Worm (Caenorhabditis elegans) whole organism, young adult: Measurements from ENCODE around the gene ugt-23.

Source experiments
- C06A6.2 ChIP-seq: fragments of 200-800 bp; sonication (Bioruptor generic); conservative IDR thresholded peaks from 2 replicates; pipeline ENCODE4 v1.3.6; 2022; ENCODE audit warnings: missing genetic modification characterization, missing compliant biosample characterization
- F23B12.7 ChIP-seq: sonication (generic microtip); optimal IDR thresholded peaks from 2 replicates; lab custom pipeline; 2017; ENCODE audit warnings: missing genetic modification characterization, mild to moderate bottlenecking, missing compliant biosample characterization, antibody characterized with exemption, moderate library complexity; ENCODE audit not compliant: insufficient read depth
- F39B2.1 ChIP-seq: fragments of 200-800 bp; sonication (Bioruptor generic); IDR thresholded peaks from 2 replicates; pipeline ENCODE4 v1.3.6; 2022; ENCODE audit warnings: missing genetic modification reagents, missing genetic modification characterization, missing compliant biosample characterization
- K11D2.4 ChIP-seq: fragments of 200-800 bp; sonication (Bioruptor generic); IDR thresholded peaks from 2 replicates; pipeline ENCODE4 v1.3.6; 2022; ENCODE audit warnings: missing genetic modification reagents, missing genetic modification characterization, missing compliant biosample characterization
- Y53F4B.3 ChIP-seq: fragments of 200-800 bp; sonication (Bioruptor generic); IDR thresholded peaks from 2 replicates; pipeline ENCODE4 v1.3.6; 2022; ENCODE audit warnings: missing genetic modification reagents, missing genetic modification characterization, missing compliant biosample characterization
- Y67H2A.10 ChIP-seq: fragments of 200-800 bp; sonication (Bioruptor generic); conservative IDR thresholded peaks from 2 replicates; pipeline ENCODE4 v1.3.6; 2022; ENCODE audit warnings: missing genetic modification reagents, missing genetic modification characterization, missing compliant biosample characterization
- aptf-2 ChIP-seq: fragments of 200-800 bp; sonication (Bioruptor generic); conservative IDR thresholded peaks from 2 replicates; pipeline ENCODE4 v1.3.6; 2022; ENCODE audit warnings: missing genetic modification reagents, missing genetic modification characterization, missing compliant biosample characterization
- athp-1 ChIP-seq: sonication (generic microtip); optimal IDR thresholded peaks from 2 replicates; lab custom pipeline; 2017; ENCODE audit warnings: mild to moderate bottlenecking, missing genetic modification characterization, missing compliant biosample characterization
- attf-3 ChIP-seq: fragments of 200-800 bp; sonication (Bioruptor generic); conservative IDR thresholded peaks from 2 replicates; pipeline ENCODE4 v1.3.6; 2022; ENCODE audit warnings: missing genetic modification reagents, missing genetic modification characterization, missing compliant biosample characterization
- cebp-1 ChIP-seq, 2 experiments: fragments of 200-800 bp in 1 of 2; sonication (Bioruptor generic) in 1 of 2; sonication (generic microtip) in 1 of 2; IDR thresholded peaks in 1 of 2; optimal IDR thresholded peaks in 1 of 2; 2 replicates each; pipeline versions ENCODE4 v1.3.6 to Lab custom; 2017 to 2022; ENCODE audit warnings: missing compliant biosample characterization in 2 of 2, missing genetic modification characterization in 2 of 2, mild to moderate bottlenecking in 1 of 2, missing genetic modification reagents in 1 of 2, moderate library complexity in 1 of 2
- cebp-2 ChIP-seq: fragments of 200-800 bp; sonication (Bioruptor generic); IDR thresholded peaks from 2 replicates; pipeline ENCODE4 v1.3.6; 2022; ENCODE audit warnings: missing genetic modification characterization, missing compliant biosample characterization
- ceh-40 ChIP-seq: fragments of 200-800 bp; sonication (Bioruptor generic); IDR thresholded peaks from 2 replicates; pipeline ENCODE4 v1.3.6; 2022; ENCODE audit warnings: missing genetic modification characterization, missing compliant biosample characterization
- chd-7 ChIP-seq: sonication (generic microtip); optimal IDR thresholded peaks from 2 replicates; lab custom pipeline; 2016; ENCODE audit warnings: mild to moderate bottlenecking, missing genetic modification characterization, moderate library complexity, missing compliant biosample characterization
- die-1 ChIP-seq: sonication (generic microtip); optimal IDR thresholded peaks from 2 replicates; lab custom pipeline; 2016; ENCODE audit warnings: missing genotype, mild to moderate bottlenecking, missing genetic modification characterization, missing compliant biosample characterization
- dpl-1 ChIP-seq: fragments of 150-350 bp; optimal IDR thresholded peaks from 2 replicates; lab custom pipeline; 2014; ENCODE audit warnings: missing biosample characterization, missing genetic modification reagents, missing genetic modification characterization
- efl-1 ChIP-seq: fragments of 150-350 bp; optimal IDR thresholded peaks from 2 replicates; lab custom pipeline; 2014; ENCODE audit warnings: missing biosample characterization, missing genetic modification reagents, missing genetic modification characterization
- egl-18 ChIP-seq: fragments of 200-800 bp; sonication (Bioruptor generic); IDR thresholded peaks from 2 replicates; pipeline ENCODE4 v1.3.6; 2022; ENCODE audit warnings: missing genetic modification reagents, missing genetic modification characterization, missing compliant biosample characterization
- egl-44 ChIP-seq: fragments of 200-800 bp; sonication (Bioruptor generic); IDR thresholded peaks from 2 replicates; pipeline ENCODE4 v1.3.6; 2022; ENCODE audit warnings: missing genetic modification reagents, missing genetic modification characterization, missing compliant biosample characterization
- ets-4 ChIP-seq: fragments of 200-800 bp; sonication (Bioruptor generic); optimal IDR thresholded peaks from 2 replicates; lab custom pipeline; 2018; ENCODE audit warnings: mild to moderate bottlenecking, missing genetic modification characterization, missing compliant biosample characterization
- fkh-3 ChIP-seq: sonication (generic microtip); optimal IDR thresholded peaks from 2 replicates; lab custom pipeline; 2016; ENCODE audit warnings: mild to moderate bottlenecking, missing genetic modification characterization, missing compliant biosample characterization
- gei-17 ChIP-seq: fragments of 200-800 bp; sonication (Bioruptor generic); optimal IDR thresholded peaks from 2 replicates; lab custom pipeline; 2018; ENCODE audit warnings: mild to moderate bottlenecking, missing genetic modification characterization, missing compliant biosample characterization
- hmg-1.2 ChIP-seq: fragments of 200-800 bp; sonication (Bioruptor generic); IDR thresholded peaks from 2 replicates; pipeline ENCODE4 v1.3.6; 2022; ENCODE audit warnings: missing genetic modification reagents, missing genetic modification characterization, missing compliant biosample characterization
- hmg-20 ChIP-seq: fragments of 200-800 bp; sonication (Bioruptor generic); IDR thresholded peaks from 2 replicates; pipeline ENCODE4 v1.3.6; 2022; ENCODE audit warnings: missing genetic modification reagents, missing genetic modification characterization, missing compliant biosample characterization
- hrde-1 ChIP-seq: sonication (generic microtip); optimal IDR thresholded peaks from 2 replicates; lab custom pipeline; 2016; ENCODE audit warnings: missing genetic modification characterization, mild to moderate bottlenecking, missing compliant biosample characterization, moderate library complexity, missing genotype, missing genetic modification reagents, borderline replicate concordance
- lag-1 ChIP-seq: fragments of 200-800 bp; sonication (Bioruptor generic); IDR thresholded peaks from 2 replicates; pipeline ENCODE4 v1.3.6; 2022; ENCODE audit warnings: missing genetic modification reagents, missing genetic modification characterization, missing compliant biosample characterization
- lsl-1 ChIP-seq: fragments of 200-800 bp; sonication (Bioruptor generic); optimal IDR thresholded peaks from 2 replicates; lab custom pipeline; 2018; ENCODE audit warnings: mild to moderate bottlenecking, missing genetic modification characterization, moderate library complexity, missing compliant biosample characterization
- lsy-27 ChIP-seq: sonication (generic microtip); optimal IDR thresholded peaks from 2 replicates; lab custom pipeline; 2017; ENCODE audit warnings: missing genetic modification characterization, mild to moderate bottlenecking, missing compliant biosample characterization, antibody characterized with exemption, missing genotype, borderline replicate concordance; ENCODE audit not compliant: insufficient read depth
- madf-3 ChIP-seq: fragments of 200-800 bp; sonication (Bioruptor generic); IDR thresholded peaks from 2 replicates; pipeline ENCODE4 v1.3.6; 2022; ENCODE audit warnings: missing genetic modification reagents, missing genetic modification characterization, missing compliant biosample characterization
- madf-8 ChIP-seq: fragments of 200-800 bp; sonication (Bioruptor generic); conservative IDR thresholded peaks from 2 replicates; pipeline ENCODE4 v1.3.6; 2022; ENCODE audit warnings: missing genetic modification reagents, missing genetic modification characterization, missing compliant biosample characterization
- mcd-1 ChIP-seq: fragments of 200-800 bp; sonication (Bioruptor generic); IDR thresholded peaks from 2 replicates; pipeline ENCODE4 v1.3.6; 2022; ENCODE audit warnings: missing genetic modification reagents, missing genetic modification characterization, missing compliant biosample characterization
- mxl-1 ChIP-seq: sonication (generic microtip); optimal IDR thresholded peaks from 2 replicates; lab custom pipeline; 2016; ENCODE audit warnings: missing genetic modification characterization, missing compliant biosample characterization
- nfya-1 ChIP-seq: sonication (generic microtip); optimal IDR thresholded peaks from 2 replicates; lab custom pipeline; 2017; ENCODE audit warnings: antibody characterized with exemption, missing compliant biosample characterization, missing genetic modification characterization, borderline replicate concordance; ENCODE audit not compliant: insufficient read depth
- nhr-120 ChIP-seq: fragments of 200-800 bp; sonication (Bioruptor generic); IDR thresholded peaks from 2 replicates; pipeline ENCODE4 v1.3.6; 2022; ENCODE audit warnings: missing genetic modification characterization, missing compliant biosample characterization
- nhr-27 ChIP-seq: fragments of 200-800 bp; sonication (Bioruptor generic); optimal IDR thresholded peaks from 2 replicates; lab custom pipeline; 2018; ENCODE audit warnings: mild to moderate bottlenecking, missing genetic modification characterization, moderate library complexity, missing compliant biosample characterization
- nhr-80 ChIP-seq: sonication (generic microtip); optimal IDR thresholded peaks from 2 replicates; lab custom pipeline; 2016; ENCODE audit warnings: missing genetic modification characterization, missing compliant biosample characterization
- pbrm-1 ChIP-seq: fragments of 200-800 bp; sonication (Bioruptor generic); IDR thresholded peaks from 2 replicates; pipeline ENCODE4 v1.3.6; 2022; ENCODE audit warnings: missing genetic modification reagents, missing genetic modification characterization, missing compliant biosample characterization
- repo-1 ChIP-seq: sonication (generic microtip); optimal IDR thresholded peaks from 2 replicates; lab custom pipeline; 2017; ENCODE audit warnings: mild to moderate bottlenecking, missing genetic modification characterization, missing compliant biosample characterization
- rpc-1 ChIP-seq, 2 experiments: fragments of 150-350 bp in 1 of 2; sonication (generic microtip) in 1 of 2; optimal IDR thresholded peaks; 2 replicates each; lab custom pipeline; 2014 to 2018; ENCODE audit warnings: missing biosample characterization in 1 of 2, missing genetic modification characterization in 1 of 2, missing genetic modification reagents in 1 of 2, missing genotype in 1 of 2
- sea-2 ChIP-seq: fragments of 200-800 bp; sonication (Bioruptor generic); IDR thresholded peaks from 2 replicates; pipeline ENCODE4 v1.3.6; 2022; ENCODE audit warnings: missing genetic modification characterization, missing compliant biosample characterization
- somi-1 ChIP-seq: fragments of 200-800 bp; sonication (Bioruptor generic); optimal IDR thresholded peaks from 2 replicates; lab custom pipeline; 2018; ENCODE audit warnings: mild to moderate bottlenecking, missing genetic modification characterization, missing compliant biosample characterization
- sptf-2 ChIP-seq: fragments of 200-800 bp; sonication (Bioruptor generic); optimal IDR thresholded peaks from 2 replicates; lab custom pipeline; 2018; ENCODE audit warnings: mild to moderate bottlenecking, missing genetic modification characterization, missing compliant biosample characterization
- unc-62 ChIP-seq: fragments of 150-350 bp; optimal IDR thresholded peaks from 2 replicates; lab custom pipeline; 2014; ENCODE audit warnings: missing biosample characterization, missing genetic modification reagents, missing genetic modification characterization
- zfh-2 ChIP-seq: fragments of 200-800 bp; sonication (Bioruptor generic); conservative IDR thresholded peaks from 2 replicates; pipeline ENCODE4 v1.3.6; 2022; ENCODE audit warnings: missing genetic modification reagents, missing genetic modification characterization, missing compliant biosample characterization
- ztf-6 ChIP-seq: fragments of 200-800 bp; sonication (Bioruptor generic); IDR thresholded peaks from 2 replicates; pipeline ENCODE4 v1.3.6; 2022; ENCODE audit warnings: missing genetic modification reagents, missing genetic modification characterization, missing compliant biosample characterization

The ugt-23 gene

DNA sequence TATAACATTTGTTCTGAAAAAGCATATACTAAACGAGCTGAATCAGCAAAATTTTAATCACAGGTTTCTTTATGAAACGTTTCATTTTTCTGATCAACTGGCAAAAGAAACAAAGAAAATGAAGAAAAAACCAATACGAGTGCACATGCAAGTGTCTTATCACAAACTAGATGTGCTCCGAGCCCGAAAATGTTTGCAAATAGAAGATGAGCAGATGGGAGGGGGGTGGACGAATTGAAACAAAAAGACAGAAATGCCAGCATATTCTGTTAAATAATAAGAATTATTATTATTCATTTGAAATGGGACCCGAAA lies 9.0 kb upstream of the ugt-23 start:
- TF ChIP-seq aptf-2: no peak
- TF ChIP-seq nhr-80: peak; percentile 31
- TF ChIP-seq madf-8: no peak

DNA sequence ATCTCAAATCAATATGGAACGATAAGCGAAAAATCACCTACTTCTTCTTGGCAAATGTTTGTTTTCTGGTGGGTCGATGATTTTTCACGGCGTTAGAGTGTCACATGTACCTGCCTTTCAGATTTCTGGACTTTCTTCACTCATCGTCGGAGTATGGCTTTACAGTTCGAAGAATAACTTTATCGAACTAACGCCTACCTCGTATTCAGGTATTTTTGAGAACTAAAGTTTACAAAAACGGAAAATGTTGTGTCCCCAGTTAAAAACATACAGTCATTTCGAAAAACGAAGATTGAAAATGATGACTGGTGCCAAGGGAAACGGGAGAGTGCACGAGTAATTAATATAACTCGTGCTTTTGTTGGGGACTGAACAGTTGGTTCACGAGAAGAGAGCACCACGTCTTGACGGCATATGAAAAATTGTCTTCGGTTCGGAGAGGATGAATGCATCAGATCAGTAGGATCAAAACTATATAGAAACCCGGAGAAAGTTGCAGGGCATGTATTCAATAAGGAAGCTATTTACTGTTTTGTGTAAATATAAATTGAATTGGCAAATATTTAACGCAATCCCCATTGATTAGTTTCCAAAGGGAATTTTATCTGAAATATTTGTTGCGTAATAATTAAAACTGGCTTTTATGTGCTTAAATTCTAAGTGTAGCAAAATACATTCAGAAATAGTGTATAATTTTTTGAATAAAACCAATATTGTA lies 8.5 kb upstream of the ugt-23 start:
- no peak for TF ChIP-seq Y53F4B.3 (GFP tag; lab: Robert Waterston, UW)
- no peak for TF ChIP-seq C06A6.2

- TF ChIP-seq nfya-1 (tag; lab: Kevin White, UChicago) (no peak), F23B12.7 (tag; lab: Kevin White, UChicago) (no peak), hmg-1.2 (GFP tag; lab: Robert Waterston, UW) (peak; percentile 74; the same call in 1 of the 2 replicates), ztf-6 (no peak), dpl-1 (GFP tag; lab: Kevin White, UChicago) (no peak), hrde-1 (tag; lab: Kevin White, UChicago) (no peak), somi-1 (peak; percentile 11), athp-1 (tag; lab: Kevin White, UChicago) (no peak), Y67H2A.10 (GFP tag; lab: Robert Waterston, UW) (no peak), sea-2 (GFP tag; lab: Robert Waterston, UW) (no peak), lag-1 (GFP tag; lab: Robert Waterston, UW) (no peak), mxl-1 (tag; lab: Kevin White, UChicago) (no peak), lsl-1 (GFP tag; lab: Kevin White, UChicago) (no peak), chd-7 (tag; lab: Kevin White, UChicago) (no peak), mcd-1 (GFP tag; lab: Robert Waterston, UW) (peak; percentile 53; the same call in 1 of the 2 replicates), die-1 (tag; lab: Kevin White, UChicago) (peak; percentile 11), K11D2.4 (GFP tag; lab: Robert Waterston, UW) (no peak), cebp-1 (GFP tag; IDR thresholded peaks at IDR 0.05; lab: Robert Waterston, UW) (peak; percentile 39; the same call in 1 of the 2 replicates), cebp-1 (tag; optimal IDR thresholded peaks at IDR 0.05; lab: Kevin White, UChicago) (peak; percentile 81), nhr-27 (tag; lab: Kevin White, UChicago) (no peak), attf-3 (GFP tag; lab: Robert Waterston, UW) (no peak), zfh-2 (GFP tag; lab: Robert Waterston, UW) (peak; percentile 83), rpc-1 (optimal IDR thresholded peaks at IDR 0.05; lab: Kevin White, UChicago) (no peak), rpc-1 (tag; optimal IDR thresholded peaks at IDR 0.05; lab: Kevin White, UChicago) (no peak), lsy-27 (tag; lab: Kevin White, UChicago) (no peak), fkh-3 (tag; lab: Kevin White, UChicago) (no peak), efl-1 (GFP tag; lab: Kevin White, UChicago) (no peak), egl-44 (GFP tag; lab: Robert Waterston, UW) (no peak), cebp-2 (GFP tag; lab: Robert Waterston, UW) (no peak), repo-1 (tag; lab: Kevin White, UChicago) (peak; percentile 44), unc-62 (no peak), ceh-40 (GFP tag; lab: Robert Waterston, UW) (no peak), pbrm-1 (0 out of 2 replicates have a peak, but pooled peaks have one; percentile 16), madf-3 (no peak), nhr-120 (no peak), hmg-20 (no peak), sptf-2 (GFP tag; lab: Kevin White, UChicago) (no peak), gei-17 (GFP tag; lab: Kevin White, UChicago) (peak; percentile 77), ets-4 (peak; percentile 17), egl-18 (no peak), F39B2.1 (GFP tag; lab: Robert Waterston, UW) (no peak)
Measured at ce11 chrX:9932226-9932773, 7.3 kb upstream of the ugt-23 start, which contains the start of gene tsp-21. tsp-21 (plus strand) TSS chrX:9932371.
